Worm (Caenorhabditis elegans) whole organism, L1 larva: ENCODE results near the gene aqp-5.

Experiments
- dpl-1 ChIP-seq, 3 experiments: fragments of 150-350 bp in 2 of 3; sonication (generic microtip) in 1 of 3; optimal IDR thresholded peaks; 2 replicates each; lab custom pipeline; 2014 to 2017; ENCODE audit warnings: missing biosample characterization in 3 of 3, missing genetic modification characterization in 3 of 3, missing genetic modification reagents in 3 of 3
- efl-3 ChIP-seq: fragments of 200-800 bp; sonication (Bioruptor generic); optimal IDR thresholded peaks from 2 replicates; lab custom pipeline; 2018; ENCODE audit warnings: mild to moderate bottlenecking, missing genetic modification characterization, missing compliant biosample characterization
- egl-27 ChIP-seq, 2 experiments: fragments of 150-350 bp in 1 of 2; sonication (generic microtip); optimal IDR thresholded peaks; 3 replicates each; lab custom pipeline; 2017 to 2018; ENCODE audit warnings: missing biosample characterization in 2 of 2, missing genetic modification characterization in 2 of 2, missing genetic modification reagents in 2 of 2
- fkh-10 ChIP-seq: sonication (generic microtip); optimal IDR thresholded peaks from 2 replicates; lab custom pipeline; 2017; ENCODE audit warnings: missing biosample characterization, missing genetic modification reagents, missing genetic modification characterization
- nhr-47 ChIP-seq: sonication (generic microtip); optimal IDR thresholded peaks from 2 replicates; lab custom pipeline; 2016; ENCODE audit warnings: mild to moderate bottlenecking, missing genetic modification characterization, moderate library complexity, missing compliant biosample characterization

- no peak for TF ChIP-seq dpl-1 (GFP tag; optimal IDR thresholded peaks at IDR 0.05; lab: Kevin White, UChicago)
- TF ChIP-seq nhr-47 = no peak
- no peak for TF ChIP-seq fkh-10 (GFP tag; lab: Kevin White, UChicago)
- no peak for TF ChIP-seq efl-3 (GFP tag; lab: Kevin White, UChicago)
- no peak for TF ChIP-seq egl-27 (tag; optimal IDR thresholded peaks at IDR 0.05; lab: Kevin White, UChicago)
Observed at ce11 chrV:10460685-10461084, 30.9 kb upstream of the aqp-5 start.
